Fruit fly (Drosophila melanogaster) whole organism, embryonic: ENCODE data around the gene bsk.

Experiments
- Antp ChIP-seq: fragments of 200-800 bp; sonication (Bioruptor generic); optimal IDR thresholded peaks from 3 replicates; lab custom pipeline; 2016; ENCODE audit warnings: missing biosample characterization, missing genetic modification characterization
- Bgb ChIP-seq: fragments of 200-800 bp; sonication (Bioruptor generic); IDR thresholded peaks from 2 replicates; pipeline ENCODE4 v1.3.6; 2022; ENCODE audit warnings: missing biosample characterization, missing genetic modification characterization; ENCODE audit not compliant: partially characterized antibody
- CG12236 ChIP-seq: fragments of 200-800 bp; sonication (Bioruptor generic); optimal IDR thresholded peaks from 2 replicates; lab custom pipeline; 2016; ENCODE audit warnings: missing biosample characterization, missing genetic modification characterization
- CG12744 ChIP-seq: fragments of 200-800 bp; sonication (Bioruptor generic); optimal IDR thresholded peaks from 2 replicates; lab custom pipeline; 2016; ENCODE audit warnings: missing biosample characterization, missing genetic modification characterization
- CG13123 ChIP-seq: fragments of 200-800 bp; sonication (Bioruptor generic); optimal IDR thresholded peaks from 2 replicates; lab custom pipeline; 2016; ENCODE audit warnings: missing biosample characterization, missing genetic modification characterization
- CG13894 ChIP-seq: fragments of 200-800 bp; sonication (Bioruptor generic); optimal IDR thresholded peaks from 3 replicates; lab custom pipeline; 2018; ENCODE audit warnings: missing biosample characterization, mild to moderate bottlenecking, missing genetic modification characterization, moderate library complexity
- CG1529 ChIP-seq: fragments of 200-800 bp; sonication (Bioruptor generic); optimal IDR thresholded peaks from 3 replicates; lab custom pipeline; 2018; ENCODE audit warnings: missing biosample characterization, missing genetic modification characterization
- CG1603 ChIP-seq: fragments of 200-800 bp; sonication (Bioruptor generic); optimal IDR thresholded peaks from 2 replicates; lab custom pipeline; 2019; ENCODE audit warnings: missing biosample characterization, mild to moderate bottlenecking, missing genetic modification characterization, moderate library complexity
- CG16863 ChIP-seq: fragments of 200-800 bp; sonication (Bioruptor generic); optimal IDR thresholded peaks from 3 replicates; lab custom pipeline; 2016; ENCODE audit warnings: missing biosample characterization, missing genetic modification characterization
- CG1832 ChIP-seq: fragments of 200-800 bp; sonication (Bioruptor generic); optimal IDR thresholded peaks from 2 replicates; lab custom pipeline; 2017; ENCODE audit warnings: missing biosample characterization, mild to moderate bottlenecking, missing genetic modification characterization, inconsistent platforms
- CG30020 ChIP-seq: fragments of 200-800 bp; optimal IDR thresholded peaks from 2 replicates; lab custom pipeline; 2019; ENCODE audit warnings: missing biosample characterization, mild to moderate bottlenecking, missing genetic modification characterization, moderate library complexity
- CG31441 ChIP-seq: fragments of 200-800 bp; sonication (Bioruptor generic); IDR thresholded peaks from 2 replicates; pipeline ENCODE4 v1.3.6; 2022; ENCODE audit warnings: missing biosample characterization, missing genetic modification characterization
- CG3407 ChIP-seq: fragments of 200-800 bp; sonication (Bioruptor generic); optimal IDR thresholded peaks from 2 replicates; lab custom pipeline; 2018; ENCODE audit warnings: missing biosample characterization, mild to moderate bottlenecking, missing genetic modification characterization
- CG34422 ChIP-seq: fragments of 200-800 bp; sonication (Bioruptor generic); IDR thresholded peaks from 3 replicates; pipeline ENCODE4 v1.3.6; 2022; ENCODE audit warnings: missing biosample characterization, missing genetic modification characterization
- CG3995 ChIP-seq: fragments of 200-800 bp; sonication (Bioruptor generic); optimal IDR thresholded peaks from 3 replicates; lab custom pipeline; 2016; ENCODE audit warnings: missing biosample characterization, missing genetic modification characterization
- CG43689 ChIP-seq: fragments of 200-800 bp; sonication (Bioruptor generic); IDR thresholded peaks from 2 replicates; pipeline ENCODE4 v1.3.6; 2022; ENCODE audit warnings: missing biosample characterization, missing genetic modification characterization
- CG6765 ChIP-seq: fragments of 200-800 bp; sonication (Bioruptor generic); optimal IDR thresholded peaks from 3 replicates; lab custom pipeline; 2017; ENCODE audit warnings: missing biosample characterization, mild to moderate bottlenecking, missing genetic modification characterization
- CG6854 ChIP-seq: fragments of 200-800 bp; sonication (Bioruptor generic); optimal IDR thresholded peaks from 3 replicates; lab custom pipeline; 2017; ENCODE audit warnings: missing biosample characterization, mild to moderate bottlenecking, missing genetic modification characterization
- CG7357 ChIP-seq: fragments of 200-800 bp; sonication (Bioruptor generic); IDR thresholded peaks from 3 replicates; pipeline ENCODE4 v1.3.6; 2022; ENCODE audit warnings: missing biosample characterization, missing genetic modification characterization
- CG7556 ChIP-seq: fragments of 200-800 bp; sonication (Bioruptor generic); optimal IDR thresholded peaks from 2 replicates; lab custom pipeline; 2017; ENCODE audit warnings: missing biosample characterization, mild to moderate bottlenecking, missing genetic modification characterization
- CG9797 ChIP-seq: fragments of 200-800 bp; sonication (Bioruptor generic); optimal IDR thresholded peaks from 3 replicates; lab custom pipeline; 2018; ENCODE audit warnings: missing biosample characterization, mild to moderate bottlenecking, missing genetic modification characterization
- Dbx ChIP-seq: fragments of 200-800 bp; sonication (Bioruptor generic); IDR thresholded peaks from 3 replicates; pipeline ENCODE4 v1.3.6; 2022; ENCODE audit warnings: missing biosample characterization, missing genetic modification characterization
- Dp ChIP-seq: fragments of 200-800 bp; sonication (Bioruptor generic); optimal IDR thresholded peaks from 2 replicates; lab custom pipeline; 2018; ENCODE audit warnings: missing biosample characterization, mild to moderate bottlenecking, missing genetic modification characterization, moderate library complexity
- E2f2 ChIP-seq: fragments of 200-800 bp; sonication (Bioruptor generic); IDR thresholded peaks from 2 replicates; pipeline ENCODE4 v1.3.6; 2022; ENCODE audit warnings: missing biosample characterization, missing genetic modification characterization
- Gug ChIP-seq: fragments of 200-800 bp; sonication (Bioruptor generic); IDR thresholded peaks from 4 replicates; pipeline ENCODE4 v1.3.6; 2022; ENCODE audit warnings: missing biosample characterization, missing genetic modification characterization
- Hand ChIP-seq: fragments of 200-800 bp; sonication (Bioruptor generic); optimal IDR thresholded peaks from 2 replicates; lab custom pipeline; 2017; ENCODE audit warnings: mild to moderate bottlenecking, missing biosample characterization, missing genetic modification reagents, missing genetic modification characterization
- HmgZ ChIP-seq: fragments of 200-800 bp; sonication (Bioruptor generic); optimal IDR thresholded peaks from 2 replicates; lab custom pipeline; 2018; ENCODE audit warnings: missing biosample characterization, mild to moderate bottlenecking, missing genetic modification characterization
- Hr78 ChIP-seq, 2 experiments: fragments of 200-800 bp in 1 of 2; fragments of >200 bp in 1 of 2; sonication (Bioruptor generic) in 1 of 2; optimal IDR thresholded peaks; 2 replicates each; lab custom pipeline; 2017 to 2019; ENCODE audit warnings: missing biosample characterization in 2 of 2, missing genetic modification characterization in 2 of 2, mild to moderate bottlenecking in 1 of 2, moderate library complexity in 1 of 2
- Jarid2 ChIP-seq: fragments of 200-800 bp; sonication (Bioruptor generic); optimal IDR thresholded peaks from 3 replicates; lab custom pipeline; 2017; ENCODE audit warnings: mild to moderate bottlenecking, missing biosample characterization, missing genetic modification reagents, missing genetic modification characterization
- MBD-R2 ChIP-seq: fragments of 200-800 bp; sonication (Bioruptor generic); IDR thresholded peaks from 2 replicates; pipeline ENCODE4 v1.3.6; 2022; ENCODE audit warnings: missing biosample characterization, missing genetic modification characterization
- MESR4 ChIP-seq: fragments of 200-800 bp; sonication (Bioruptor generic); optimal IDR thresholded peaks from 2 replicates; lab custom pipeline; 2018; ENCODE audit warnings: missing biosample characterization, mild to moderate bottlenecking, missing genetic modification characterization, moderate library complexity
- Med ChIP-seq: fragments of 200-800 bp; sonication (Bioruptor generic); peaks from one replicate; lab custom pipeline; 2016; ENCODE audit warnings: missing biosample characterization, missing genetic modification characterization, mild to moderate bottlenecking, inconsistent platforms, moderate library complexity
- Mes4 ChIP-seq: fragments of 200-800 bp; sonication (Bioruptor generic); optimal IDR thresholded peaks from 2 replicates; lab custom pipeline; 2016; ENCODE audit warnings: missing biosample characterization, missing genetic modification characterization
- Myb ChIP-seq: fragments of 200-800 bp; sonication (Bioruptor generic); optimal IDR thresholded peaks from 2 replicates; lab custom pipeline; 2016; ENCODE audit warnings: missing biosample characterization, missing genetic modification characterization
- Nf-YC ChIP-seq: fragments of 200-800 bp; optimal IDR thresholded peaks from 3 replicates; lab custom pipeline; 2019; ENCODE audit warnings: missing biosample characterization, mild to moderate bottlenecking, missing genetic modification characterization, moderate library complexity
- Sin3A ChIP-seq: fragments of >200 bp; optimal IDR thresholded peaks from 2 replicates; lab custom pipeline; 2018
- YL-1 ChIP-seq: fragments of 200-800 bp; sonication (Bioruptor generic); optimal IDR thresholded peaks from 3 replicates; lab custom pipeline; 2017; ENCODE audit warnings: missing biosample characterization, mild to moderate bottlenecking, missing genetic modification characterization
- ap ChIP-seq: fragments of 200-800 bp; sonication (Bioruptor generic); IDR thresholded peaks from 2 replicates; pipeline ENCODE4 v1.3.6; 2022; ENCODE audit warnings: missing biosample characterization, missing genetic modification characterization
- bcd ChIP-seq: fragments of 200-800 bp; sonication (Bioruptor generic); optimal IDR thresholded peaks from 2 replicates; lab custom pipeline; 2017; ENCODE audit warnings: missing biosample characterization, mild to moderate bottlenecking, missing genetic modification characterization
- cas ChIP-seq: fragments of 200-800 bp; sonication (Bioruptor generic); IDR thresholded peaks from 2 replicates; pipeline ENCODE4 v1.3.6; 2022; ENCODE audit warnings: missing biosample characterization, missing genetic modification characterization
- crp ChIP-seq, 2 experiments: fragments of 200-800 bp; sonication (Bioruptor generic); optimal IDR thresholded peaks; 2 replicates in 1 of 2; 3 replicates in 1 of 2; lab custom pipeline; 2017; ENCODE audit warnings: missing biosample characterization in 2 of 2, missing genetic modification characterization in 2 of 2, mild to moderate bottlenecking in 1 of 2, moderate library complexity in 1 of 2
- dm ChIP-seq: fragments of 200-800 bp; sonication (Bioruptor generic); optimal IDR thresholded peaks from 3 replicates; lab custom pipeline; 2016; ENCODE audit warnings: missing biosample characterization, missing genetic modification characterization
- gsb-n ChIP-seq: fragments of 200-800 bp; sonication (Bioruptor generic); optimal IDR thresholded peaks from 3 replicates; lab custom pipeline; 2018; ENCODE audit warnings: missing biosample characterization, mild to moderate bottlenecking, missing genetic modification characterization
- peb ChIP-seq: fragments of 200-800 bp; sonication (Bioruptor generic); IDR thresholded peaks from 2 replicates; pipeline ENCODE4 v1.3.6; 2022; ENCODE audit warnings: missing biosample characterization, missing genetic modification characterization
- trem ChIP-seq: fragments of 200-800 bp; optimal IDR thresholded peaks from 3 replicates; lab custom pipeline; 2019; ENCODE audit warnings: missing biosample characterization, mild to moderate bottlenecking, missing genetic modification characterization, moderate library complexity
- tx ChIP-seq: fragments of 200-800 bp; sonication (Bioruptor generic); optimal IDR thresholded peaks from 2 replicates; lab custom pipeline; 2016; ENCODE audit warnings: missing biosample characterization, missing genetic modification characterization
- wek ChIP-seq: fragments of 200-800 bp; sonication (Bioruptor generic); optimal IDR thresholded peaks from 3 replicates; lab custom pipeline; 2018; ENCODE audit warnings: missing biosample characterization, mild to moderate bottlenecking, missing genetic modification characterization, moderate library complexity

The bsk gene

dm6 chr2L:10206633-10207162 is 43.6 kb downstream of the bsk start, which contains the start of gene Snx17 (continued):
- no peak for TF ChIP-seq tx (GFP tag; lab: Kevin White, UChicago)
- 0 out of 2 replicates have a peak, but pooled peaks have one; percentile 8 for TF ChIP-seq Bgb
- TF ChIP-seq CG9797 = peak; percentile 66
- peak in 1 of 2 experiments; percentile 31 for TF ChIP-seq crp (GFP tag; optimal IDR thresholded peaks at IDR 0.05; lab: Kevin White, UChicago)
- TF ChIP-seq YL-1 (GFP tag; lab: Kevin White, UChicago) = peak; percentile 12
- TF ChIP-seq CG43689 (GFP tag; lab: Robert Waterston, UW) = no peak
- peak; percentile 29; the same call in 1 of the 3 replicates for TF ChIP-seq Dbx (GFP tag; lab: Robert Waterston, UW)
- TF ChIP-seq wek = peak; percentile 26
- TF ChIP-seq MESR4 (GFP tag; lab: Kevin White, UChicago) = peak; percentile 67
- peak; percentile 36 for TF ChIP-seq Dp
- TF ChIP-seq E2f2 (GFP tag; lab: Robert Waterston, UW) = peak; percentile 32; the same call in 1 of the 2 replicates
- no peak for TF ChIP-seq CG31441 (GFP tag; lab: Robert Waterston, UW)
- no peak for TF ChIP-seq Antp (GFP tag; lab: Kevin White, UChicago)
- no peak for TF ChIP-seq CG13123 (GFP tag; lab: Kevin White, UChicago)
- TF ChIP-seq gsb-n = no peak
- TF ChIP-seq CG7556 (GFP tag; lab: Kevin White, UChicago) = no peak
- no peak for TF ChIP-seq CG12744 (GFP tag; lab: Kevin White, UChicago)
- TF ChIP-seq MBD-R2 (GFP tag; lab: Robert Waterston, UW) = peak; percentile 52; the same call in 1 of the 2 replicates
- no peak for TF ChIP-seq Nf-YC (tag; lab: Kevin White, UChicago)
- TF ChIP-seq CG3407 (GFP tag; lab: Kevin White, UChicago) = no peak
- TF ChIP-seq CG7357 = no peak
- TF ChIP-seq CG30020 (tag; lab: Kevin White, UChicago) = peak; percentile 19
- TF ChIP-seq Sin3A (lab: Kevin White, UChicago) = no peak
- peak; percentile 68 for TF ChIP-seq Myb (GFP tag; lab: Kevin White, UChicago)

dm6 chr2L:10205940-10206339 is 44.4 kb downstream of the bsk start:
- no peak for TF ChIP-seq CG6854 (GFP tag; lab: Kevin White, UChicago)
- 0 out of 3 replicates have a peak, but pooled peaks have one; percentile 24 for TF ChIP-seq CG34422 (GFP tag; lab: Robert Waterston, UW)
- peak; percentile 53 for TF ChIP-seq Med (GFP tag; lab: Kevin White, UChicago)

- no peak for TF ChIP-seq dm (GFP tag; lab: Kevin White, UChicago)
- TF ChIP-seq CG34422 (GFP tag; lab: Robert Waterston, UW) = peak; percentile 56; the same call in 1 of the 3 replicates
- TF ChIP-seq CG9797 = peak; percentile 65
- TF ChIP-seq CG1832 = no peak
- no peak for TF ChIP-seq CG1529 (GFP tag; lab: Kevin White, UChicago)
- no peak for TF ChIP-seq peb (GFP tag; lab: Robert Waterston, UW)
- TF ChIP-seq CG16863 (GFP tag; lab: Kevin White, UChicago) = no peak
- TF ChIP-seq Mes4 (GFP tag; lab: Kevin White, UChicago) = no peak
- TF ChIP-seq E2f2 (GFP tag; lab: Robert Waterston, UW) = peak; percentile 68
- TF ChIP-seq CG3995 (GFP tag; lab: Kevin White, UChicago) = peak; percentile 40
- no peak for TF ChIP-seq ap (GFP tag; lab: Robert Waterston, UW)
- peak; percentile 50 for TF ChIP-seq trem
- TF ChIP-seq cas (GFP tag; lab: Robert Waterston, UW) = no peak
- TF ChIP-seq CG6765 (GFP tag; lab: Kevin White, UChicago) = no peak
- TF ChIP-seq CG1603 (tag; lab: Kevin White, UChicago) = peak; percentile 17
- TF ChIP-seq Hand = no peak
- no peak for TF ChIP-seq bcd (GFP tag; lab: Kevin White, UChicago)
- TF ChIP-seq Jarid2 = no peak
- TF ChIP-seq Hr78 (GFP tag; optimal IDR thresholded peaks at IDR 0.05; lab: Kevin White, UChicago) = no peak
- TF ChIP-seq HmgZ (tag; lab: Kevin White, UChicago) = no peak
- peak; percentile 90 for TF ChIP-seq MESR4 (GFP tag; lab: Kevin White, UChicago)
- no peak for TF ChIP-seq CG12236 (GFP tag; lab: Kevin White, UChicago)
- TF ChIP-seq CG13894 (tag; lab: Kevin White, UChicago) = no peak
- TF ChIP-seq Gug (GFP tag; lab: Robert Waterston, UW) = no peak
Observed at dm6 chr2L:10203933-10204509, 46.3 kb downstream of the bsk start, which contains the start of gene CG34159. Gene CG34159, minus strand, starts transcription at chr2L:10204317.
